Worm (Caenorhabditis elegans) whole organism, L4/young adult: ENCODE data around the gene pam-1.

Experiments
- W03F9.2 ChIP-seq: fragments of 150-350 bp; optimal IDR thresholded peaks from 2 replicates; lab custom pipeline; 2014; ENCODE audit warnings: missing biosample characterization, missing genetic modification characterization
- dao-5 ChIP-seq: sonication (generic microtip); optimal IDR thresholded peaks from 2 replicates; lab custom pipeline; 2016; ENCODE audit warnings: missing genotype, missing genetic modification characterization, moderate library complexity, missing compliant biosample characterization

ce11 chrIV:7503322-7503721 lies 47.3 kb downstream of the pam-1 start, which contains the start of gene glt-6:
- TF ChIP-seq W03F9.2 (no peak), dao-5 (no peak)
